Worm (Caenorhabditis elegans): ENCODE results near the gene T10B5.10.

DNA sequence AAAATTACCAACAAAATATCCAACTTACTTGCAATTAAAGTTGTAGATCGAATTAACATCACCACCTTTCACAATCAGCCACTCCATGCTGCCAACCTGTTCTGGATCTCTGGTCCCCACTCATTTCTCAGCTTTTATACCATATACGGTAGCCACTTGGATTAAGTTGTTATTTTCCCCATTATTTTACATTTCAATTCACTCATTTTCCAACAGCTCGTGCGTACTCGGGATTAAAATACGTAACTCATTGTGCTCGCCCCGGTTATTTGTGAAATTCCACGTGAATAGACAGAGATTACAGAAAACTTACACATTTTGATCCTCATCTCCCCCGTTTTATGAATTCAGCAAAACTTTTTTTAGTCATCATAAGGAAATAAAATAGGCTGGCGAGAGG, 53.0 kb downstream of the T10B5.10 start, which contains the start of gene srt-41:
- TF ChIP-seq nhr-76 (tag; optimal IDR thresholded peaks at IDR 0.05), result no peak
- TF ChIP-seq mep-1 (tag; optimal IDR thresholded peaks at IDR 0.05), result no peak
- TF ChIP-seq ceh-43 (GFP tag; optimal IDR thresholded peaks at IDR 0.05), result no peak
- no peak for TF ChIP-seq ztf-11 (tag; optimal IDR thresholded peaks at IDR 0.05)
- no peak for TF ChIP-seq nhr-237 (tag; optimal IDR thresholded peaks at IDR 0.05)
- TF ChIP-seq ces-1 (GFP tag; optimal IDR thresholded peaks at IDR 0.05), result no peak
- TF ChIP-seq ham-2 (GFP tag; optimal IDR thresholded peaks at IDR 0.05), result no peak
